Worm (Caenorhabditis elegans) whole organism, L1 larva: Measurements from ENCODE around the gene ttr-3.

Experiments used
- aly-2 ChIP-seq: fragments of 150-350 bp; optimal IDR thresholded peaks from 2 replicates; lab custom pipeline; 2014; ENCODE audit warnings: missing biosample characterization, missing genetic modification characterization
- ceh-90 ChIP-seq: sonication (generic microtip); optimal IDR thresholded peaks from 2 replicates; lab custom pipeline; 2016; ENCODE audit warnings: missing genetic modification characterization, missing compliant biosample characterization
- elt-2 ChIP-seq: sonication (generic microtip); optimal IDR thresholded peaks from 2 replicates; lab custom pipeline; 2016; ENCODE audit warnings: missing genetic modification characterization, mild to moderate bottlenecking, inconsistent platforms, missing compliant biosample characterization, missing genetic modification reagents
- elt-3 ChIP-seq, 6 experiments: fragments of 150-350 bp in 1 of 6; sonication (generic microtip); optimal IDR thresholded peaks; 2 replicates each; lab custom pipeline; 2017 to 2018; ENCODE audit warnings: missing biosample characterization in 6 of 6, missing genetic modification characterization in 6 of 6, inconsistent platforms in 1 of 6
- irx-1 ChIP-seq: sonication (generic microtip); optimal IDR thresholded peaks from 2 replicates; lab custom pipeline; 2016; ENCODE audit warnings: missing genetic modification characterization, missing compliant biosample characterization
- lin-39 ChIP-seq: fragments of 150-350 bp; optimal IDR thresholded peaks from 2 replicates; lab custom pipeline; 2014; ENCODE audit warnings: missing biosample characterization, missing genetic modification reagents, missing genetic modification characterization
- lsy-2 ChIP-seq, 2 experiments: fragments of 150-350 bp; optimal IDR thresholded peaks; 2 replicates each; lab custom pipeline; 2014; ENCODE audit warnings: missing biosample characterization in 2 of 2, missing genetic modification characterization in 2 of 2
- mab-9 ChIP-seq: fragments of 200-800 bp; sonication (Bioruptor generic); IDR thresholded peaks from 2 replicates; pipeline ENCODE4 v1.3.6; 2022; ENCODE audit warnings: missing genetic modification reagents, missing genetic modification characterization, missing compliant biosample characterization
- nhr-85 ChIP-seq: sonication (generic microtip); peaks from one replicate; lab custom pipeline; 2016; ENCODE audit warnings: missing genetic modification characterization, inconsistent platforms, missing compliant biosample characterization
- unc-130 ChIP-seq: fragments of 150-350 bp; optimal IDR thresholded peaks from 2 replicates; lab custom pipeline; 2017; ENCODE audit warnings: missing biosample characterization, missing genetic modification characterization, inconsistent platforms
- ztf-11 ChIP-seq, 2 experiments: sonication (generic microtip); optimal IDR thresholded peaks; 2 replicates each; lab custom pipeline; 2016 to 2017; ENCODE audit warnings: missing genetic modification characterization in 2 of 2, missing biosample characterization in 1 of 2, missing compliant biosample characterization in 1 of 2

- no peak for TF ChIP-seq lin-39 (tag; lab: Kevin White, UChicago)
- no peak for TF ChIP-seq elt-2 (tag; lab: Kevin White, UChicago)
- TF ChIP-seq ceh-90: no peak
- TF ChIP-seq lsy-2 (tag; optimal IDR thresholded peaks at IDR 0.05; lab: Kevin White, UChicago): no peak
- TF ChIP-seq nhr-85 (tag; lab: Kevin White, UChicago): peak; percentile 77
- peak in 2 of 6 experiments; percentile 46 to 56 for TF ChIP-seq elt-3 (tag; optimal IDR thresholded peaks at IDR 0.05; lab: Kevin White, UChicago)
- TF ChIP-seq ztf-11 (tag; optimal IDR thresholded peaks at IDR 0.05; lab: Kevin White, UChicago): no peak
- TF ChIP-seq irx-1 (tag; lab: Kevin White, UChicago): no peak
- TF ChIP-seq aly-2: no peak
- no peak for TF ChIP-seq unc-130 (tag; lab: Kevin White, UChicago)
- TF ChIP-seq mab-9 (GFP tag; lab: Robert Waterston, UW): no peak
Measured at ce11 chrIII:9927378-9927777, 828 bp upstream of the ttr-3 start, which contains the start of gene ttr-2.
